Worm (Caenorhabditis elegans): ENCODE results near the gene nmy-1.

The nmy-1 gene

DNA sequence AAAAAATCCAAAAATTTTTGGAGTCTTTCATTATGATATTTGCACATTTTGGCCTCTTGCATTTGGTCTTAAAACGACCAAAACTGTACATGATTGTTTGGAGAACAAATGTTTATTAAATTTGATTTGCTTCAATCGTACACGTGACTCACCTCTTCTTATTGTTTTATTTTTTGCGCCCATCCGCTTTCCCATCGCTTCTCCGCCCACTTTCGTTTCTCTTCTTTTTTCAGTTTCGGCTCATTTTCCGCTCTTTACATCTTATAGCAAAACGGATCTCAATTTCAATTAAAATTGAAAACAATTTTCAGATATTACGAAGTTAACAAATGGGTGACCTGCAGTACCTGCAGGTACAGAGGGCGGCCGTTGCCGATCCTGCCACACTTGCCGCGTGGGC lies at the start of gene nmy-1:
Gene nmy-1, plus strand, starts transcription at position 301 of the 400 bp plus-strand sequence.
- TF ChIP-seq nhr-43 (tag; optimal IDR thresholded peaks at IDR 0.05; ENCODE audit: poor library complexity, severe bottlenecking), result no peak
- TF ChIP-seq fos-1 (tag; optimal IDR thresholded peaks at IDR 0.05), result no peak
- no peak for TF ChIP-seq hmg-11 (tag; optimal IDR thresholded peaks at IDR 0.05)
- TF ChIP-seq pqm-1 (tag; optimal IDR thresholded peaks at IDR 0.05), result no peak
- no peak for TF ChIP-seq nhr-76 (tag; optimal IDR thresholded peaks at IDR 0.05)
- no peak for TF ChIP-seq mml-1 (tag; optimal IDR thresholded peaks at IDR 0.05)
- TF ChIP-seq tbx-2 (tag; optimal IDR thresholded peaks at IDR 0.05), result no peak
- no peak for TF ChIP-seq nhr-77 (tag; optimal IDR thresholded peaks at IDR 0.05)

DNA sequence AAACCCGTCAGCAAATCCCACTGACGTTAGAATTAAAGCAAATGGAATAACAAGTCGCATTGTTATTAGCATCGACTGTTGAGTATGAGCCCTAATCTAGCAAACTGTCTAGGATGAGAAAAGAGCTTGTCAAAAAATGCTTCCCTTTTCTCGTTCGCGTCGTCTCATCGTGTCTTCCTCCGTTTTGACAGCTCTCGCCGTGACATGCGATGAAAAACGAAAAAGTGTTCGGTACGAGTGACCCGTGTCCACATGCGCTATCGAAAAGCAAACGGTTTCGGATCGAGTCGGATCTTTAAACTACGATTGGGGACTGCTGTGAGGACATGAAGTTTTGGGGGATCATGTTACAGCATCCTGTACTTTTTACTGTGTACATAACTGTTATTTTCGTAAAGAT lies 47.0 kb upstream of the nmy-1 start, which contains the start of gene comt-1:
Gene comt-1, minus strand, starts transcription at position 101 of the 400 bp plus-strand sequence.
- TF ChIP-seq pqm-1 (tag; optimal IDR thresholded peaks at IDR 0.05) (no peak), nfya-1 (tag; optimal IDR thresholded peaks at IDR 0.05; ENCODE audit: insufficient read depth) (no peak)

DNA sequence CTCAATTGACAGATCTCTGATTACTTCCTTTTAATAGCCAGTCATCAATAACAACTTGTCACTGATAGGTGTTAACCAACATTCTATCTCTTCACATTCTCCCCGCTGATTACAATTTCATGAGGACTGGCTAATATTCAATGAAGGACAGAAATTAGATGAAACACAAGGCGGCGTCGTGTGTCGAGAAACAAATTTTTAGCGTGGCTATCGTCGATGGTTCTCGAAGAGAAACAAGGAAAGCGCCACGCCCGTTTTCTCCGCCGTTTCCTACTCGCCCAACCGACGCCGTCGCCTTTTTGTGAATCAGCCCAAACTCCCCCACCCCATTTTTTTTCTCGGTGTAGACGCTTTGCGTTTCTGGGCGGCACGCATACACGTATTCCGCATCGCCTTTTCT lies 45.4 kb upstream of the nmy-1 start, which contains the start of gene F53B3.6:
Gene F53B3.6, plus strand, starts transcription at position 284 of the 400 bp plus-strand sequence.
- TF ChIP-seq nhr-67 (tag; optimal IDR thresholded peaks at IDR 0.05) (no peak), nhr-43 (tag; optimal IDR thresholded peaks at IDR 0.05; ENCODE audit: poor library complexity, severe bottlenecking) (peak; percentile 44), nhr-11 (tag; optimal IDR thresholded peaks at IDR 0.05) (no peak), nhr-28 (tag; optimal IDR thresholded peaks at IDR 0.05) (no peak), sea-2 (GFP tag; optimal IDR thresholded peaks at IDR 0.05) (no peak), ceh-28 (tag; optimal IDR thresholded peaks at IDR 0.05) (no peak), ztf-11 (tag; optimal IDR thresholded peaks at IDR 0.05) (no peak), ceh-16 (tag; optimal IDR thresholded peaks at IDR 0.05) (no peak), nhr-23 (tag; optimal IDR thresholded peaks at IDR 0.05) (peak; percentile 13), ceh-82 (tag; optimal IDR thresholded peaks at IDR 0.05) (no peak), skn-1 (tag; optimal IDR thresholded peaks at IDR 0.05) (no peak), eor-1 (tag; optimal IDR thresholded peaks at IDR 0.05) (no peak), nhr-25 (tag; optimal IDR thresholded peaks at IDR 0.05) (peak; percentile 36), ZK546.5 (tag; optimal IDR thresholded peaks at IDR 0.05) (no peak), mml-1 (tag; optimal IDR thresholded peaks at IDR 0.05) (no peak), fkh-10 (GFP tag; optimal IDR thresholded peaks at IDR 0.05) (no peak), elt-2 (tag; optimal IDR thresholded peaks at IDR 0.05) (no peak), daf-12 (tag; optimal IDR thresholded peaks at IDR 0.05) (no peak), elt-1 (tag; optimal IDR thresholded peaks at IDR 0.05) (no peak), egl-5 (tag; optimal IDR thresholded peaks at IDR 0.05) (no peak)

DNA sequence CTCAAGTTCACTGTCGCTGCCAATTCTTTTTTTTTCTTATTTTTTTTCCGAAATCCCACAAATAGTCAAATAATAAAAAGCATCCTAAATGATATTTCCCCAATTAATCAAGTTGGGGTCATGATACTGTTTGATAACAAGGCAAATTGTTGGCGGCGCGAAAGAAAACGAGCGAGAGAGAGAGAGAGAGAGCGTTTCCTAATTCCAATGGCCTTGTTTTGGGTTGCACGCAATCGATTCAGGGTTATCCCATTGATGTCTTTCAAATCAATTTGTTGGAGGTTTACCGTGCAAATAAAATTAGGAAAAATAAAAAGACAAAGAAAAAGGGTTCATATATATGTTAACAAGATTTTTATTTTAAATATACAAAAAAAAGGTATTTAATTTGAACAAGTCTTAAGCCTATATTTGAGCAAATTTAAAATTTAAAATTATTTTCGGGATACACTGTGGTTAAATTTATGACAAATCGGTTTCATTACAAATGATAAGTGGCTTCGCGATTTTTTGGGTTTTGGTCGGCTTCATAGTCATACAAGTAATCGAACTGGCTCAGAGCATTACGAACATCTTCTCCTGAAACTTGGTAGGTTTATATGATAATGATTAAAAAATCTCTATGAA lies 43.6 kb upstream of the nmy-1 start:
- TF ChIP-seq nhr-28 (tag; optimal IDR thresholded peaks at IDR 0.05) (no peak), snpc-4 (tag; optimal IDR thresholded peaks at IDR 0.05) (no peak), pha-4 (tag; optimal IDR thresholded peaks at IDR 0.05) (no peak), aly-2 (tag; optimal IDR thresholded peaks at IDR 0.05) (no peak), egl-27 (tag; optimal IDR thresholded peaks at IDR 0.05) (no peak), nhr-77 (tag; optimal IDR thresholded peaks at IDR 0.05) (no peak), nhr-67 (tag; optimal IDR thresholded peaks at IDR 0.05) (no peak), ceh-9 (tag; optimal IDR thresholded peaks at IDR 0.05) (no peak), fkh-2 (tag; optimal IDR thresholded peaks at IDR 0.05) (no peak), nhr-237 (tag; optimal IDR thresholded peaks at IDR 0.05) (no peak), egl-5 (tag; optimal IDR thresholded peaks at IDR 0.05) (no peak), nhr-43 (tag; optimal IDR thresholded peaks at IDR 0.05; ENCODE audit: poor library complexity, severe bottlenecking) (peak; percentile 56), lin-15B (tag; optimal IDR thresholded peaks at IDR 0.05) (no peak), ceh-82 (tag; optimal IDR thresholded peaks at IDR 0.05) (no peak), ztf-11 (tag; optimal IDR thresholded peaks at IDR 0.05) (no peak), nhr-25 (tag; optimal IDR thresholded peaks at IDR 0.05) (peak; percentile 48), eor-1 (tag; optimal IDR thresholded peaks at IDR 0.05) (no peak), nhr-12 (tag; optimal IDR thresholded peaks at IDR 0.05) (no peak), elt-2 (tag; optimal IDR thresholded peaks at IDR 0.05) (no peak), nhr-76 (tag; optimal IDR thresholded peaks at IDR 0.05) (no peak), fkh-10 (GFP tag; optimal IDR thresholded peaks at IDR 0.05) (no peak), jun-1 (tag; optimal IDR thresholded peaks at IDR 0.05) (no peak), unc-39 (tag; optimal IDR thresholded peaks at IDR 0.05) (no peak), fos-1 (tag; optimal IDR thresholded peaks at IDR 0.05) (no peak), sea-2 (GFP tag; optimal IDR thresholded peaks at IDR 0.05) (no peak), unc-62 (GFP tag; optimal IDR thresholded peaks at IDR 0.05) (no peak), elt-1 (tag; optimal IDR thresholded peaks at IDR 0.05) (no peak), mdl-1 (tag; optimal IDR thresholded peaks at IDR 0.05) (no peak), ztf-4 (tag; optimal IDR thresholded peaks at IDR 0.05) (no peak), ama-1 (optimal IDR thresholded peaks at IDR 0.05) (peak; percentile 59), lin-39 (tag; optimal IDR thresholded peaks at IDR 0.05) (no peak), lsy-12 (tag; optimal IDR thresholded peaks at IDR 0.05) (no peak), nhr-11 (tag; optimal IDR thresholded peaks at IDR 0.05) (no peak), ceh-28 (tag; optimal IDR thresholded peaks at IDR 0.05) (peak; percentile 13), zag-1 (tag; optimal IDR thresholded peaks at IDR 0.05) (no peak)

Data from whole organism, L3 larva.